Worm (Caenorhabditis elegans): Measurements from ENCODE around the gene rsf-1.

- no peak for TF ChIP-seq mef-2 (tag; optimal IDR thresholded peaks at IDR 0.05)
- TF ChIP-seq isw-1 (GFP tag; IDR thresholded peaks at IDR 0.05), result no peak
- no peak for TF ChIP-seq C34B4.2 (tag; optimal IDR thresholded peaks at IDR 0.05)
- no peak for TF ChIP-seq lin-15B (tag; optimal IDR thresholded peaks at IDR 0.05)
- no peak for TF ChIP-seq egl-27 (tag; optimal IDR thresholded peaks at IDR 0.05)
- TF ChIP-seq tlp-1 (tag; optimal IDR thresholded peaks at IDR 0.05), result no peak
- TF ChIP-seq ztf-4 (tag; optimal IDR thresholded peaks at IDR 0.05), result no peak
- no peak for TF ChIP-seq dsc-1 (tag; optimal IDR thresholded peaks at IDR 0.05)
- no peak for TF ChIP-seq nhr-85 (tag)
- TF ChIP-seq ama-1 (optimal IDR thresholded peaks at IDR 0.05), result no peak
- TF ChIP-seq rnt-1 (tag; optimal IDR thresholded peaks at IDR 0.05), result no peak
- no peak for TF ChIP-seq nhr-11 (tag; optimal IDR thresholded peaks at IDR 0.05)
- TF ChIP-seq zag-1 (tag; optimal IDR thresholded peaks at IDR 0.05), result no peak
Measured at ce11 chrII:11329021-11329479, 22.9 kb downstream of the rsf-1 start, which contains the start of gene tag-180.
